Worm (Caenorhabditis elegans) whole organism, L2 larva: ENCODE measurements around the gene K08H2.3.
A peak's percentile ranks its signal among the peaks of the same experiment; 100 is the strongest.

Source experiments
- ama-1 ChIP-seq: fragments of 150-350 bp; optimal IDR thresholded peaks from 2 replicates; lab custom pipeline; 2018; ENCODE audit warnings: inconsistent platforms
- nhr-237 ChIP-seq: fragments of 150-350 bp; optimal IDR thresholded peaks from 2 replicates; lab custom pipeline; 2014; ENCODE audit warnings: missing biosample characterization, missing genetic modification characterization
- snpc-4 ChIP-seq: fragments of 150-350 bp; optimal IDR thresholded peaks from 2 replicates; lab custom pipeline; 2014; ENCODE audit warnings: missing biosample characterization, missing genetic modification characterization
- unc-55 ChIP-seq: fragments of 150-350 bp; sonication (generic microtip); optimal IDR thresholded peaks from 3 replicates; lab custom pipeline; 2014; ENCODE audit warnings: missing biosample characterization, missing genetic modification reagents, missing genetic modification characterization
- ztf-1 ChIP-seq: fragments of 200-800 bp; sonication (Bioruptor generic); conservative IDR thresholded peaks from 2 replicates; pipeline ENCODE4 v1.3.6; 2022; ENCODE audit warnings: missing genetic modification characterization, missing compliant biosample characterization
- ztf-11 ChIP-seq: sonication (generic microtip); optimal IDR thresholded peaks from 2 replicates; lab custom pipeline; 2017; ENCODE audit warnings: missing biosample characterization, missing genetic modification characterization

- TF ChIP-seq snpc-4 (tag; lab: Kevin White, UChicago) (no peak), ztf-1 (GFP tag; lab: Robert Waterston, UW) (no peak), ama-1 (lab: Kevin White, UChicago) (no peak), unc-55 (GFP tag; lab: Kevin White, UChicago) (peak; percentile 77), ztf-11 (tag; lab: Kevin White, UChicago) (no peak), nhr-237 (tag; lab: Kevin White, UChicago) (no peak)
Measured at ce11 chrX:13210478-13210877, 26.7 kb upstream of the K08H2.3 start.
